Fruit fly (Drosophila melanogaster): ENCODE data around the gene Sf3b5.

Gene Sf3b5

dm6 chr3R:8984602-8985074, 30.5 kb downstream of the Sf3b5 start, which contains the start of gene CG11970:
Gene CG11970 (plus strand): TSS chr3R:8984718.
- TF ChIP-seq h (GFP tag; optimal IDR thresholded peaks at IDR 0.05): no peak
- no peak for TF ChIP-seq CG32264 (GFP tag; optimal IDR thresholded peaks at IDR 0.05)
- no peak for TF ChIP-seq Hnf4 (GFP tag; optimal IDR thresholded peaks at IDR 0.05)
- no peak for TF ChIP-seq lola (GFP tag; optimal IDR thresholded peaks at IDR 0.05)
- TF ChIP-seq usp (GFP tag; optimal IDR thresholded peaks at IDR 0.05): no peak
- no peak for TF ChIP-seq Abd-B (GFP tag; optimal IDR thresholded peaks at IDR 0.05)
- TF ChIP-seq CrebA (GFP tag; optimal IDR thresholded peaks at IDR 0.05; ENCODE audit: borderline replicate concordance): no peak
- TF ChIP-seq Hr78 (GFP tag; optimal IDR thresholded peaks at IDR 0.05): no peak
- no peak for TF ChIP-seq jim (GFP tag; optimal IDR thresholded peaks at IDR 0.05)
- TF ChIP-seq rgr (GFP tag; optimal IDR thresholded peaks at IDR 0.05): peak; percentile 42
- TF ChIP-seq N (GFP tag; optimal IDR thresholded peaks at IDR 0.05): no peak
- TF ChIP-seq dsf (GFP tag; optimal IDR thresholded peaks at IDR 0.05; ENCODE audit: borderline replicate concordance): no peak
- TF ChIP-seq sage (GFP tag; optimal IDR thresholded peaks at IDR 0.05): no peak
- TF ChIP-seq Dfd (GFP tag; optimal IDR thresholded peaks at IDR 0.05): no peak
- TF ChIP-seq HLH106 (tag; optimal IDR thresholded peaks at IDR 0.05): peak; percentile 71
- no peak for TF ChIP-seq dl (GFP tag; optimal IDR thresholded peaks at IDR 0.05; ENCODE audit: insufficient read depth in 1 of 2, partially characterized antibody in 2 of 2)
- TF ChIP-seq Vsx2 (GFP tag; optimal IDR thresholded peaks at IDR 0.05; ENCODE audit: partially characterized antibody): no peak
- no peak for TF ChIP-seq sv (GFP tag; optimal IDR thresholded peaks at IDR 0.05)
- peak; percentile 24 for TF ChIP-seq OdsH (GFP tag; optimal IDR thresholded peaks at IDR 0.05)
- TF ChIP-seq Myc (optimal IDR thresholded peaks at IDR 0.05): peak; percentile 23
- no peak for TF ChIP-seq br (GFP tag; optimal IDR thresholded peaks at IDR 0.05)
- no peak for TF ChIP-seq Dif (GFP tag; optimal IDR thresholded peaks at IDR 0.05; ENCODE audit: partially characterized antibody)
- TF ChIP-seq Rel (GFP tag; optimal IDR thresholded peaks at IDR 0.05): no peak
- peak; percentile 15 for TF ChIP-seq Rel (tag; optimal IDR thresholded peaks at IDR 0.05)
- TF ChIP-seq Jra (GFP tag; optimal IDR thresholded peaks at IDR 0.05): peak; percentile 31
- TF ChIP-seq pan (optimal IDR thresholded peaks at IDR 0.05): no peak
- TF ChIP-seq brk (GFP tag; optimal IDR thresholded peaks at IDR 0.05): no peak
- TF ChIP-seq Sp1 (GFP tag; optimal IDR thresholded peaks at IDR 0.05): peak; percentile 42
- TF ChIP-seq GATAd (GFP tag; optimal IDR thresholded peaks at IDR 0.05): no peak
- peak; percentile 44 for TF ChIP-seq fru (GFP tag; optimal IDR thresholded peaks at IDR 0.05)
- peak; percentile 25 for TF ChIP-seq Hr83 (GFP tag; optimal IDR thresholded peaks at IDR 0.05; ENCODE audit: poor library complexity, severe bottlenecking)
- TF ChIP-seq woc (GFP tag; optimal IDR thresholded peaks at IDR 0.05): peak; percentile 51
- TF ChIP-seq foxo (GFP tag; optimal IDR thresholded peaks at IDR 0.05): peak in 1 of 2 experiments; percentile 48
- peak; percentile 62 for TF ChIP-seq CG9705 (GFP tag; optimal IDR thresholded peaks at IDR 0.05)
- no peak for TF ChIP-seq dmrt93B (GFP tag; optimal IDR thresholded peaks at IDR 0.05)
- peak; percentile 37 for TF ChIP-seq ey (GFP tag; optimal IDR thresholded peaks at IDR 0.05)
- TF ChIP-seq tai (GFP tag; optimal IDR thresholded peaks at IDR 0.05): no peak
- TF ChIP-seq Mio (GFP tag; optimal IDR thresholded peaks at IDR 0.05): no peak
- peak; percentile 26 for TF ChIP-seq psq (GFP tag; optimal IDR thresholded peaks at IDR 0.05)

- TF ChIP-seq tai (GFP tag; optimal IDR thresholded peaks at IDR 0.05): no peak
- no peak for TF ChIP-seq dmrt93B (GFP tag; optimal IDR thresholded peaks at IDR 0.05)
- TF ChIP-seq sv (GFP tag; optimal IDR thresholded peaks at IDR 0.05): no peak
- no peak for TF ChIP-seq Hr78 (GFP tag; optimal IDR thresholded peaks at IDR 0.05)
Measured at dm6 chr3R:8984141-8984540, 31.0 kb downstream of the Sf3b5 start, which contains the start of gene RagA-B. Gene RagA-B (minus strand): TSS chr3R:8984315.
